Fruit fly (Drosophila melanogaster): ENCODE measurements around the gene loh.
A peak's percentile ranks its signal among the peaks of the same experiment; 100 is the strongest.

The loh gene

dm6 chr2L:10466865-10467270, 24.5 kb downstream of the loh start (continued):
- no peak for TF ChIP-seq seq (GFP tag; IDR thresholded peaks at IDR 0.05)
- TF ChIP-seq tgo (GFP tag; IDR thresholded peaks at IDR 0.05): peak; percentile 70
- TF ChIP-seq Med (GFP tag): peak; percentile 84
- TF ChIP-seq Elba2 (GFP tag; optimal IDR thresholded peaks at IDR 0.05): no peak
- no peak for TF ChIP-seq hbn (GFP tag; IDR thresholded peaks at IDR 0.05; ENCODE audit: partially characterized antibody)
- TF ChIP-seq CG7839 (tag; optimal IDR thresholded peaks at IDR 0.05): peak; percentile 78
- peak; percentile 57 for TF ChIP-seq Spps (tag; optimal IDR thresholded peaks at IDR 0.05)
- TF ChIP-seq CG2712 (tag; optimal IDR thresholded peaks at IDR 0.05): peak; percentile 86
- TF ChIP-seq CG11085 (GFP tag; IDR thresholded peaks at IDR 0.05): no peak
- TF ChIP-seq CG34422 (GFP tag; IDR thresholded peaks at IDR 0.05): 0 out of 3 replicates have a peak, but pooled peaks have one; percentile 27
- peak; percentile 45 for TF ChIP-seq ATbp (GFP tag; optimal IDR thresholded peaks at IDR 0.05)
- 0 out of 3 replicates have a peak, but pooled peaks have one; percentile 46 for TF ChIP-seq jigr1 (GFP tag; IDR thresholded peaks at IDR 0.05)
- TF ChIP-seq kay (GFP tag; optimal IDR thresholded peaks at IDR 0.05): peak; percentile 45
- TF ChIP-seq Bdp1 (GFP tag; optimal IDR thresholded peaks at IDR 0.05): no peak
- no peak for TF ChIP-seq luna (GFP tag; optimal IDR thresholded peaks at IDR 0.05)
- TF ChIP-seq gem (tag; optimal IDR thresholded peaks at IDR 0.05): peak; percentile 73
- no peak for TF ChIP-seq Myb (GFP tag; optimal IDR thresholded peaks at IDR 0.05)
- peak; percentile 46 for TF ChIP-seq Antp (GFP tag; optimal IDR thresholded peaks at IDR 0.05)
- no peak for TF ChIP-seq Fer2 (tag; optimal IDR thresholded peaks at IDR 0.05)
- peak; percentile 36 for TF ChIP-seq CG33213 (GFP tag; optimal IDR thresholded peaks at IDR 0.05)
- peak; percentile 84 for TF ChIP-seq D19B (GFP tag; optimal IDR thresholded peaks at IDR 0.05)
- peak; percentile 24 for TF ChIP-seq CG17802 (tag; optimal IDR thresholded peaks at IDR 0.05)
- TF ChIP-seq CG17568 (GFP tag; optimal IDR thresholded peaks at IDR 0.05): no peak
- TF ChIP-seq CG4854 (GFP tag; optimal IDR thresholded peaks at IDR 0.05): peak; percentile 14
- peak; percentile 65 for TF ChIP-seq sd (tag; optimal IDR thresholded peaks at IDR 0.05)
- no peak for TF ChIP-seq ato (GFP tag; IDR thresholded peaks at IDR 0.05; ENCODE audit: partially characterized antibody)
- TF ChIP-seq CG12942 (GFP tag; optimal IDR thresholded peaks at IDR 0.05): no peak
- no peak for TF ChIP-seq CG4328 (GFP tag; optimal IDR thresholded peaks at IDR 0.05)
- peak; percentile 64; the same call in 3 of the 4 replicates for TF ChIP-seq Gug (GFP tag; IDR thresholded peaks at IDR 0.05)
- no peak for TF ChIP-seq chinmo (GFP tag; IDR thresholded peaks at IDR 0.05; ENCODE audit: partially characterized antibody)
- TF ChIP-seq CG9609 (GFP tag; optimal IDR thresholded peaks at IDR 0.05): peak; percentile 39
- peak; percentile 49 for TF ChIP-seq CG10654 (GFP tag; optimal IDR thresholded peaks at IDR 0.05)
- TF ChIP-seq CG11093 (GFP tag; IDR thresholded peaks at IDR 0.05): peak; percentile 63; the same call in 1 of the 3 replicates
- TF ChIP-seq hth (optimal IDR thresholded peaks at IDR 0.05): no peak
- TF ChIP-seq jing (GFP tag; optimal IDR thresholded peaks at IDR 0.05): peak; percentile 8
- TF ChIP-seq CG13894 (tag; optimal IDR thresholded peaks at IDR 0.05): no peak
- TF ChIP-seq CG9215 (GFP tag; IDR thresholded peaks at IDR 0.05): no peak
- no peak for TF ChIP-seq shn (GFP tag; optimal IDR thresholded peaks at IDR 0.05)
- TF ChIP-seq chm (GFP tag; IDR thresholded peaks at IDR 0.05): no peak
- TF ChIP-seq fd96Cb (tag; optimal IDR thresholded peaks at IDR 0.05): peak; percentile 74
- TF ChIP-seq sim (GFP tag; IDR thresholded peaks at IDR 0.05): peak; percentile 31; the same call in 1 of the 2 replicates
- TF ChIP-seq ken (GFP tag; IDR thresholded peaks at IDR 0.05): no peak
- peak; percentile 58 for TF ChIP-seq CG11723 (GFP tag; optimal IDR thresholded peaks at IDR 0.05)
- TF ChIP-seq pros (GFP tag; optimal IDR thresholded peaks at IDR 0.05): no peak
- peak; percentile 58 for TF ChIP-seq ind (GFP tag; optimal IDR thresholded peaks at IDR 0.05)
- no peak for TF ChIP-seq nom (GFP tag; optimal IDR thresholded peaks at IDR 0.05)
- no peak for TF ChIP-seq CG43689 (GFP tag; IDR thresholded peaks at IDR 0.05)
- TF ChIP-seq bcd (GFP tag; optimal IDR thresholded peaks at IDR 0.05): peak; percentile 78
- peak; percentile 52 for TF ChIP-seq CG13624 (GFP tag; optimal IDR thresholded peaks at IDR 0.05)
- no peak for TF ChIP-seq sens-2 (GFP tag; IDR thresholded peaks at IDR 0.05)
- peak; percentile 35 for TF ChIP-seq CG12071 (GFP tag; optimal IDR thresholded peaks at IDR 0.05)
